Worm (Caenorhabditis elegans): Measurements from ENCODE around the gene Y39B6A.37.
A peak's percentile ranks its signal among the peaks of the same experiment; 100 is the strongest.

Gene Y39B6A.37

DNA sequence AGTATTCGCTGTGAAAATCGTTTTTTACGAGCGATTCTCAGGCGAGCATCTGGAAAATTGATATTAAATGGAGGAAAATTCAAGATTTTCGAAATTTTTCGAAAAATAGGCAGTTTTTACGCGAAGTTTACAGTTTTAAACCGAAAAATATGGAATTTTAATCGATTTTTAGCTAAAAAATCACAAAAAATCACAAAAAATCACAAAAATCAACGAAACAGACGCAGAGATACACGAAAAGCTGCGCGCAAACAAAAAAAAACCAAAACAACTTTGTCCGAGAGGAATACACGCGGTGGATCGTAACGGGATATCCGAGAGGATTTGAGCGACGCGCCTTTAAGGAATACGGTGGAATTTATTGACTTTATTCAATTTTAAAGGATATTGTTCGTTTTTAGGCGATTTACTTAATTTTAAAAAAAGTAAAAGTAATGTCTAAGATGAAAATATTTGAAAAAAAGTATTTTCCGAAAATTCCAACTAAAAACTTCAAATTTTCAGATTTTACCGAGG is 21.0 kb upstream of the Y39B6A.37 start, which contains the start of gene Y39B6A.42:
Y39B6A.42 (minus strand) TSS at position 51 of the 516 bp plus-strand sequence.
- TF ChIP-seq ceh-16 (tag; optimal IDR thresholded peaks at IDR 0.05) (no peak), nhr-237 (tag; optimal IDR thresholded peaks at IDR 0.05) (no peak), nhr-28 (tag; optimal IDR thresholded peaks at IDR 0.05) (no peak), egl-27 (tag; optimal IDR thresholded peaks at IDR 0.05) (no peak), skn-1 (tag; optimal IDR thresholded peaks at IDR 0.05) (no peak), unc-39 (tag; optimal IDR thresholded peaks at IDR 0.05) (no peak), ama-1 (optimal IDR thresholded peaks at IDR 0.05) (no peak), lsy-12 (tag; optimal IDR thresholded peaks at IDR 0.05) (no peak), aly-2 (tag; optimal IDR thresholded peaks at IDR 0.05) (no peak), nhr-23 (tag; optimal IDR thresholded peaks at IDR 0.05) (no peak), nhr-76 (tag; optimal IDR thresholded peaks at IDR 0.05) (no peak), eor-1 (tag; optimal IDR thresholded peaks at IDR 0.05) (no peak), pqm-1 (tag; optimal IDR thresholded peaks at IDR 0.05) (no peak), jun-1 (tag; optimal IDR thresholded peaks at IDR 0.05) (no peak), nhr-43 (tag; optimal IDR thresholded peaks at IDR 0.05; ENCODE audit: poor library complexity, severe bottlenecking) (no peak), elt-2 (tag; optimal IDR thresholded peaks at IDR 0.05) (no peak), lin-39 (tag; optimal IDR thresholded peaks at IDR 0.05) (no peak), ztf-11 (tag; optimal IDR thresholded peaks at IDR 0.05) (no peak)

DNA sequence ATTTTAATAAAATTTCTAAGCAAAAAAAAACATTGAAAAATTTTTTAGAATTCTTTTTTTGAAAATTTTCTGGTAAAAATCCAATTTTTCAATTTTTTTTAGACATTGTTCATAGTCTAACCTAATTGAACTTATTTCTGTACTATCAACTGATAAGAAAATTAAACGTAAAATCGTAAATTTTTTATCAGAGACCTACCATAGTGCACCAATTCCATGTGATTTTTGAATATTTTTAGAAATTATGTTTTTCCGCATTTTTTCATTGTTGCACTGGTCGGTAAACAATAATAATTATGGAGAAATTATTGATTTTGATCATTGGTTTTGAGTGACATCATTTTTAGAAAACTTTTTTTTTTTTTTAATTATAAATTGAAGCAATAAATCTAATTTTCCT is 14.1 kb upstream of the Y39B6A.37 start:
- TF ChIP-seq nhr-67 (tag; optimal IDR thresholded peaks at IDR 0.05) (no peak), fkh-10 (GFP tag; optimal IDR thresholded peaks at IDR 0.05) (no peak), snpc-4 (tag; optimal IDR thresholded peaks at IDR 0.05) (no peak), ceh-16 (tag; optimal IDR thresholded peaks at IDR 0.05) (no peak), pha-4 (tag; optimal IDR thresholded peaks at IDR 0.05) (peak; percentile 21), skn-1 (tag; optimal IDR thresholded peaks at IDR 0.05) (no peak), nhr-43 (tag; optimal IDR thresholded peaks at IDR 0.05; ENCODE audit: poor library complexity, severe bottlenecking) (no peak), lsy-12 (tag; optimal IDR thresholded peaks at IDR 0.05) (no peak), ama-1 (optimal IDR thresholded peaks at IDR 0.05) (no peak), elt-3 (tag; optimal IDR thresholded peaks at IDR 0.05) (no peak), fkh-2 (tag; optimal IDR thresholded peaks at IDR 0.05) (no peak), elt-2 (tag; optimal IDR thresholded peaks at IDR 0.05) (peak; percentile 57), ceh-82 (tag; optimal IDR thresholded peaks at IDR 0.05) (no peak), daf-12 (tag; optimal IDR thresholded peaks at IDR 0.05) (no peak), pqm-1 (tag; optimal IDR thresholded peaks at IDR 0.05) (peak; percentile 10), elt-1 (tag; optimal IDR thresholded peaks at IDR 0.05) (no peak), mml-1 (tag; optimal IDR thresholded peaks at IDR 0.05) (no peak), nhr-11 (tag; optimal IDR thresholded peaks at IDR 0.05) (no peak)

DNA sequence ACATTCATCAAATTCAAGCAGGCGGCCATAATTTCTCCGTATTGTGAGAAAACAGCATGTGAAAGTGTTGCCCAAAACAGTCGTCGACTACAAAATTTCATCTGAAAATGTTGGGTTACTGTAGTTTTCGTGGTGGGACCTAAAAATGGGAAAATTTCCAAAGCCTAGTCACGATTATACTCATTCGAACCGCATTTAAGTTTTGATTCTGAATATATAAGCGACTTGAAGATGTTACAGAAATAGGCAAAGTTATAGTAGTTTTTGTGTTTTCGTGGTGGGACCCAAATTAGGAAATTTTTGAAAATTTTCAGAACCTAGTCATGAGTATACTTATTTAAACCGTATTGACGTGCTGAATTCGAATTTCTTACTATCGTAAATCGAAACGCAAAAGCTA is 12.8 kb upstream of the Y39B6A.37 start, which contains the start of gene Y39B6A.41:
Y39B6A.41 (minus strand) TSS at position 101 of the 400 bp plus-strand sequence.
- TF ChIP-seq nhr-25 (tag; optimal IDR thresholded peaks at IDR 0.05) = no peak
- no peak for TF ChIP-seq nhr-11 (tag; optimal IDR thresholded peaks at IDR 0.05)
- TF ChIP-seq lsy-12 (tag; optimal IDR thresholded peaks at IDR 0.05) = no peak
- TF ChIP-seq eor-1 (tag; optimal IDR thresholded peaks at IDR 0.05) = no peak
- TF ChIP-seq ceh-16 (tag; optimal IDR thresholded peaks at IDR 0.05) = no peak
- TF ChIP-seq sea-2 (GFP tag; optimal IDR thresholded peaks at IDR 0.05) = no peak
- no peak for TF ChIP-seq egl-27 (tag; optimal IDR thresholded peaks at IDR 0.05)
- no peak for TF ChIP-seq nhr-237 (tag; optimal IDR thresholded peaks at IDR 0.05)
- TF ChIP-seq pha-4 (tag; optimal IDR thresholded peaks at IDR 0.05) = no peak
- no peak for TF ChIP-seq fkh-2 (tag; optimal IDR thresholded peaks at IDR 0.05)
- TF ChIP-seq skn-1 (tag; optimal IDR thresholded peaks at IDR 0.05) = no peak
- TF ChIP-seq R02D3.7 (tag; optimal IDR thresholded peaks at IDR 0.05) = no peak
- no peak for TF ChIP-seq zag-1 (tag; optimal IDR thresholded peaks at IDR 0.05)
- no peak for TF ChIP-seq ceh-28 (tag; optimal IDR thresholded peaks at IDR 0.05)
- TF ChIP-seq nhr-23 (tag; optimal IDR thresholded peaks at IDR 0.05) = no peak
- no peak for TF ChIP-seq unc-39 (tag; optimal IDR thresholded peaks at IDR 0.05)

DNA sequence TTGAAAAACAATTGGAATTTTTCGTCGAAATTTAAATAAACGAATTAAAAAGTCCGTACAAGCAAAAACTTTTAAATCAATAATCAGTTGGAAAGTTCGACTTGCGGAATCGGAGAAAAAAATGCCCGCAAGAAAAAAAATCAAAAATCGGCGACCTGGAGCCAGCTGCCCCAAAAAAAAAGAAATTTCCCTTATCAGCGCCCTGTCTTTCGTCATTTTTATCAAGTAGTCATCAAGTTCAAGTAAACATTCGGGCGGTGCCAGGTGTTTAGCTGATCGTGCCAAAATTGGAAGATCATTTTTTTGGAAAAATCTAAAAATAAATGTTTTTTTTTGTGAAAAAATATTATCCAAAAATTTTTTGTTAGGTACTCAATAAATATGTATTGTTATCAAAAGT is 12.3 kb upstream of the Y39B6A.37 start:
- TF ChIP-seq elt-2 (tag; optimal IDR thresholded peaks at IDR 0.05) (peak; percentile 75), ztf-11 (tag; optimal IDR thresholded peaks at IDR 0.05) (no peak), pqm-1 (tag; optimal IDR thresholded peaks at IDR 0.05) (peak; percentile 24), hmg-11 (tag; optimal IDR thresholded peaks at IDR 0.05) (no peak), egl-27 (tag; optimal IDR thresholded peaks at IDR 0.05) (no peak), nhr-11 (tag; optimal IDR thresholded peaks at IDR 0.05) (no peak), lin-15B (tag; optimal IDR thresholded peaks at IDR 0.05) (no peak), mdl-1 (tag; optimal IDR thresholded peaks at IDR 0.05) (no peak), nhr-23 (tag; optimal IDR thresholded peaks at IDR 0.05) (no peak), skn-1 (tag; optimal IDR thresholded peaks at IDR 0.05) (no peak), daf-12 (tag; optimal IDR thresholded peaks at IDR 0.05) (no peak), nhr-237 (tag; optimal IDR thresholded peaks at IDR 0.05) (no peak), snpc-4 (tag; optimal IDR thresholded peaks at IDR 0.05) (no peak), ZK546.5 (tag; optimal IDR thresholded peaks at IDR 0.05) (no peak), nhr-43 (tag; optimal IDR thresholded peaks at IDR 0.05; ENCODE audit: poor library complexity, severe bottlenecking) (no peak), nhr-25 (tag; optimal IDR thresholded peaks at IDR 0.05) (no peak), elt-1 (tag; optimal IDR thresholded peaks at IDR 0.05) (no peak), egl-5 (tag; optimal IDR thresholded peaks at IDR 0.05) (no peak), nfya-1 (tag; optimal IDR thresholded peaks at IDR 0.05; ENCODE audit: insufficient read depth) (no peak), unc-39 (tag; optimal IDR thresholded peaks at IDR 0.05) (no peak), jun-1 (tag; optimal IDR thresholded peaks at IDR 0.05) (no peak), pha-4 (tag; optimal IDR thresholded peaks at IDR 0.05) (peak; percentile 35), tbx-2 (tag; optimal IDR thresholded peaks at IDR 0.05) (no peak)

Measured in whole organism, L3 larva.